Worm (Caenorhabditis elegans) whole organism, L4 larva: ENCODE data around the gene fbxl-1.

Experiments
- F26F4.8 ChIP-seq: fragments of 200-800 bp; sonication (Bioruptor generic); conservative IDR thresholded peaks from 2 replicates; pipeline ENCODE4 v1.3.6; 2022; ENCODE audit warnings: missing genetic modification characterization, missing compliant biosample characterization
- T20F7.1 ChIP-seq: fragments of 200-800 bp; sonication (Bioruptor generic); optimal IDR thresholded peaks from 2 replicates; lab custom pipeline; 2018; ENCODE audit warnings: mild to moderate bottlenecking, missing genetic modification characterization, missing compliant biosample characterization
- aha-1 ChIP-seq: fragments of 150-350 bp; peaks from one replicate; lab custom pipeline; 2014; ENCODE audit warnings: missing biosample characterization, missing genetic modification characterization
- aly-2 ChIP-seq: sonication (generic microtip); optimal IDR thresholded peaks from 2 replicates; lab custom pipeline; 2018; ENCODE audit warnings: missing biosample characterization, missing genetic modification characterization
- arid-1 ChIP-seq: fragments of 200-800 bp; sonication (Bioruptor generic); conservative IDR thresholded peaks from 2 replicates; pipeline ENCODE4 v1.3.6; 2022; ENCODE audit warnings: missing genetic modification reagents, missing genetic modification characterization, missing compliant biosample characterization
- ceh-62 ChIP-seq: sonication (generic microtip); optimal IDR thresholded peaks from 2 replicates; lab custom pipeline; 2017; ENCODE audit warnings: missing biosample characterization, missing genetic modification characterization
- daf-12 ChIP-seq: fragments of 150-350 bp; optimal IDR thresholded peaks from 2 replicates; lab custom pipeline; 2014; ENCODE audit warnings: missing biosample characterization, missing genetic modification reagents, missing genetic modification characterization
- dmd-8 ChIP-seq: fragments of 200-800 bp; sonication (Bioruptor generic); IDR thresholded peaks from 2 replicates; pipeline ENCODE4 v1.3.6; 2022; ENCODE audit warnings: missing genetic modification characterization, missing compliant biosample characterization
- dmd-9 ChIP-seq: fragments of 200-800 bp; sonication (Bioruptor generic); IDR thresholded peaks from 2 replicates; pipeline ENCODE4 v1.3.6; 2022; ENCODE audit warnings: missing genetic modification reagents, missing genetic modification characterization, missing compliant biosample characterization
- dpl-1 ChIP-seq: fragments of 150-350 bp; optimal IDR thresholded peaks from 2 replicates; lab custom pipeline; 2014; ENCODE audit warnings: missing biosample characterization, missing genetic modification reagents, missing genetic modification characterization
- dve-1 ChIP-seq: sonication (generic microtip); optimal IDR thresholded peaks from 2 replicates; lab custom pipeline; 2017; ENCODE audit warnings: antibody characterized with exemption, mild to moderate bottlenecking, missing genetic modification characterization, missing compliant biosample characterization; ENCODE audit not compliant: insufficient read depth
- fkh-10 ChIP-seq: fragments of 150-350 bp; optimal IDR thresholded peaks from 2 replicates; lab custom pipeline; 2014; ENCODE audit warnings: missing biosample characterization, missing genetic modification reagents, missing genetic modification characterization
- gei-8 ChIP-seq: fragments of 200-800 bp; sonication (Bioruptor generic); optimal IDR thresholded peaks from 2 replicates; lab custom pipeline; 2018; ENCODE audit warnings: mild to moderate bottlenecking, missing genetic modification characterization, missing compliant biosample characterization
- hmg-1.1 ChIP-seq: fragments of 200-800 bp; sonication (Bioruptor generic); IDR thresholded peaks from 2 replicates; pipeline ENCODE4 v1.3.6; 2022; ENCODE audit warnings: missing genetic modification reagents, missing genetic modification characterization, missing compliant biosample characterization
- lin-15B ChIP-seq: fragments of 150-350 bp; sonication (generic microtip); optimal IDR thresholded peaks from 3 replicates; lab custom pipeline; 2014; ENCODE audit warnings: missing biosample characterization, missing genetic modification characterization
- lir-3 ChIP-seq: sonication (generic microtip); optimal IDR thresholded peaks from 2 replicates; lab custom pipeline; 2016; ENCODE audit warnings: mild to moderate bottlenecking, missing genetic modification characterization, missing compliant biosample characterization
- madf-5 ChIP-seq, 2 experiments: fragments of 200-800 bp; sonication (Bioruptor generic); IDR thresholded peaks; 2 replicates each; pipeline ENCODE4 v1.3.6; 2022; ENCODE audit warnings: missing compliant biosample characterization in 2 of 2, missing genetic modification characterization in 2 of 2
- madf-9 ChIP-seq: fragments of 200-800 bp; sonication (Bioruptor generic); conservative IDR thresholded peaks from 2 replicates; pipeline ENCODE4 v1.3.6; 2022; ENCODE audit warnings: missing genetic modification reagents, missing genetic modification characterization, missing compliant biosample characterization
- mep-1 ChIP-seq: fragments of 150-350 bp; sonication (generic microtip); optimal IDR thresholded peaks from 3 replicates; lab custom pipeline; 2014; ENCODE audit warnings: missing biosample characterization, missing genetic modification characterization
- mxl-2 ChIP-seq: fragments of 200-800 bp; sonication (Bioruptor generic); conservative IDR thresholded peaks from 2 replicates; pipeline ENCODE4 v1.3.6; 2022; ENCODE audit warnings: missing genetic modification reagents, missing genetic modification characterization, missing compliant biosample characterization
- nhr-237 ChIP-seq: sonication (generic microtip); optimal IDR thresholded peaks from 2 replicates; lab custom pipeline; 2017; ENCODE audit warnings: missing biosample characterization, missing genetic modification characterization
- nhr-42 ChIP-seq: fragments of 200-800 bp; sonication (Bioruptor generic); IDR thresholded peaks from 2 replicates; pipeline ENCODE4 v1.3.6; 2022; ENCODE audit warnings: missing genetic modification characterization, missing compliant biosample characterization
- nhr-6 ChIP-seq: fragments of 150-350 bp; optimal IDR thresholded peaks from 2 replicates; lab custom pipeline; 2014; ENCODE audit warnings: missing biosample characterization, missing genetic modification characterization
- nhr-76 ChIP-seq: fragments of 150-350 bp; optimal IDR thresholded peaks from 2 replicates; lab custom pipeline; 2014; ENCODE audit warnings: missing biosample characterization, missing genetic modification characterization
- php-3 ChIP-seq: fragments of 200-800 bp; sonication (Bioruptor generic); IDR thresholded peaks from 2 replicates; pipeline ENCODE4 v1.3.6; 2022; ENCODE audit warnings: missing genetic modification reagents, missing genetic modification characterization, missing compliant biosample characterization
- saeg-2 ChIP-seq: fragments of 200-800 bp; sonication (Bioruptor generic); IDR thresholded peaks from 2 replicates; pipeline ENCODE4 v1.3.6; 2022; ENCODE audit warnings: missing genetic modification reagents, missing genetic modification characterization, missing compliant biosample characterization
- snpc-1.2 ChIP-seq: fragments of 200-800 bp; sonication (Bioruptor generic); IDR thresholded peaks from 2 replicates; pipeline ENCODE4 v1.3.6; 2022; ENCODE audit warnings: missing genetic modification reagents, missing genetic modification characterization, missing compliant biosample characterization
- snpc-4 ChIP-seq: fragments of 150-350 bp; optimal IDR thresholded peaks from 2 replicates; lab custom pipeline; 2014; ENCODE audit warnings: missing biosample characterization, missing genetic modification characterization
- spr-3 ChIP-seq: fragments of 200-800 bp; sonication (Bioruptor generic); optimal IDR thresholded peaks from 2 replicates; lab custom pipeline; 2018; ENCODE audit warnings: mild to moderate bottlenecking, missing genetic modification characterization, missing compliant biosample characterization
- tra-1 ChIP-seq: fragments of 200-800 bp; sonication (Bioruptor generic); IDR thresholded peaks from 2 replicates; pipeline ENCODE4 v1.3.6; 2022; ENCODE audit warnings: missing genetic modification reagents, missing genetic modification characterization, missing compliant biosample characterization
- unc-62 ChIP-seq, 3 experiments: fragments of 150-350 bp in 1 of 3; sonication (generic microtip); optimal IDR thresholded peaks in 2 of 3; peaks in 1 of 3; 1 replicate in 1 of 3; 2 replicates in 2 of 3; lab custom pipeline; 2014 to 2017; ENCODE audit warnings: missing biosample characterization in 3 of 3, missing genetic modification characterization in 3 of 3, missing genetic modification reagents in 3 of 3, missing genotype in 1 of 3
- zfp-3 ChIP-seq: fragments of 200-800 bp; sonication (Bioruptor generic); conservative IDR thresholded peaks from 2 replicates; pipeline ENCODE4 v1.3.6; 2022; ENCODE audit warnings: missing genetic modification reagents, missing genetic modification characterization, missing compliant biosample characterization

Gene fbxl-1

DNA sequence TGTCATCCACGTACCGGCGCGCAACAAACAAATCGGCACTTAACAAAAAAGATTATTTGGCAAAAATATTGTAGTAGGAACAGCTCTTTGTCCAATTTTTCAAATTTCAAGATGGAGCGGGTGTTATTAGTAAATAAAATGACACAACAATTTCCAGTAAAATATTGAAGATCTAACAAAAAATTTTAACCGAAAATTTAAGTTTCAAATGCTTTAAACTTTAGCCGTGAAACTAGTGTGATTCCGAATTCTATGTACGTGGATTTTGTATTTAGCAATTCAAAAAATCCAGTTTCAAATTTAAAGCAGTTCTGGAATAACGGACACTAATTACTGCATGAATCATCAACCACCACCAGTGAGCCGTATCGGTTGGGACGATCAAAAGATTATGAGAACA is 24.9 kb upstream of the fbxl-1 start, which contains the start of gene snb-5:
Gene snb-5 (plus strand): TSS at position 301 of the 400 bp plus-strand sequence.
- TF ChIP-seq aly-2 (tag; lab: Kevin White, UChicago) (no peak), madf-5 (GFP tag; IDR thresholded peaks at IDR 0.05; lab: Robert Waterston, UW) (no peak), dpl-1 (GFP tag; lab: Kevin White, UChicago) (no peak), arid-1 (GFP tag; lab: Robert Waterston, UW) (no peak), fkh-10 (GFP tag; lab: Kevin White, UChicago) (no peak), hmg-1.1 (GFP tag; lab: Robert Waterston, UW) (no peak), gei-8 (GFP tag; lab: Kevin White, UChicago) (no peak), dmd-8 (GFP tag; lab: Robert Waterston, UW) (no peak), daf-12 (tag; lab: Kevin White, UChicago) (no peak), T20F7.1 (no peak), madf-9 (GFP tag; lab: Robert Waterston, UW) (no peak), nhr-76 (tag; lab: Kevin White, UChicago) (no peak), mxl-2 (GFP tag; lab: Robert Waterston, UW) (no peak), ceh-62 (tag; lab: Kevin White, UChicago) (no peak), saeg-2 (no peak), spr-3 (GFP tag; lab: Kevin White, UChicago) (no peak)

DNA sequence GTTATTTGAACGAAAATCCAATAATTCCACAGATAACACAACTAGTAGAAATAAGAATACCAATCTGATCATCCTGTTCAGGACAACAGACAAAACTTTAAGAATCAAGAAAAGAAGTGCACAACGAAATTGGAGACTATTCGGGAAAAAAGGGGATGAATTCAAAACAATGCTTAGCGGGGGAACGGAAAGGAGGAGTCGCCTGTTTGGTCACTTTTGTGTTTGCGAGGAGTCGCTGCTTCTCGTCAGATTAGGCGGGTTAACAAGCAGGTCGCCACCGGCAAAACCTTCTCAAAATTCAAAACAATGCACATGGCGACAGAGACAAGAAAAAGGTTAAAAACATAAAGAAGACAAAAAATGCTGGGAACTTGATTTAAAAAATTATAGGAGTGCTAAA is 17.9 kb upstream of the fbxl-1 start, which contains the start of gene C30A5.10:
Gene C30A5.10 (minus strand): TSS at position 101 of the 400 bp plus-strand sequence.
- TF ChIP-seq unc-62 (GFP tag; optimal IDR thresholded peaks at IDR 0.05 in 1 of 2; lab: Kevin White, UChicago) (peak in 1 of 2 experiments; percentile 16), unc-62 (tag; optimal IDR thresholded peaks at IDR 0.05; lab: Kevin White, UChicago) (no peak), nhr-6 (tag; lab: Kevin White, UChicago) (no peak)

DNA sequence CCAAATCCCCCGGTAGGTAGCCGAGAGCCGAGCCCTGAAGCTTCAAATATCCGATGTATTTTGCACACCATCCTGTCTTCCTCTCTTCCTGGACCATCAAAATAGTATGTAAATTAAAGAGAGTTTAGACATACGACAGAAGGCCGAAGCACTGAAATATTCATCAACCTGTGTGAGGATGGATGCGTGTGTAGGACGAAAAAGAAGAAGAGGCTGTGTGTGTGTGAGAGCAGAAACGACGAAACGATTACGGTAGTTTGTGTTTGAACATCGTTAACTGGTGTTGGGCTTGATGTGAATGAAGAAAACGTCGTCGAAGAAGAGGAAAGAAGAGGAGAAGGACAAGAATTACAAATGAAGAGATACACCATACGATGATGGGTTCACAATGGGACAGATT is 16.1 kb upstream of the fbxl-1 start:
- TF ChIP-seq aha-1 (tag; lab: Kevin White, UChicago) (peak; percentile 29), unc-62 (GFP tag; optimal IDR thresholded peaks at IDR 0.05 in 1 of 2; lab: Kevin White, UChicago) (peak in 1 of 2 experiments; percentile 59), unc-62 (tag; optimal IDR thresholded peaks at IDR 0.05; lab: Kevin White, UChicago) (no peak), dmd-9 (no peak)

DNA sequence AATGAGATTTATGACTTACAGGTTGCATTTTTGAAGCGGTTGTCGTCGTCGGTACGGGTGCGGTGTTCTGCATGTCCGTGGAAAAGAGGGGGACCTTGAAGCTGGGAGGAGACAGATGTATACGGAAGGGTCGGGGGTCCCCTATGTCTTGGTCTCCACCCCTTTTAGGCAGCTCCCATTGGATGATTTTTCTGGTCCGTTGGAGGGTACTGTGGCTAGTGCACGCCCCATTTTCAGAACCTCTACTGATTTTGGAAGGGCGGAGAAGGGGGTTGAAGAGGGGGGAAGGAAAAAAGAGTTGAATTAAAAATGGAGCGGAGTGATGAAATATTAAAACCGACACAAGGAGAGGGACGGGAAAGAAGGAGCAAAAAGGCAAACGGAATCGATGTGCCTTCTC is 11.4 kb upstream of the fbxl-1 start, which contains the start of gene unc-86:
Gene unc-86 (minus strand): TSS at position 113 of the 400 bp plus-strand sequence.
- TF ChIP-seq nhr-237 (tag; lab: Kevin White, UChicago) (no peak), zfp-3 (GFP tag; lab: Robert Waterston, UW) (no peak), aha-1 (tag; lab: Kevin White, UChicago) (peak; percentile 2), nhr-42 (GFP tag; lab: Robert Waterston, UW) (no peak), lin-15B (tag; lab: Kevin White, UChicago) (no peak), nhr-76 (tag; lab: Kevin White, UChicago) (no peak)
- TF ChIP-seq, all 104 proteins: peak for 1

DNA sequence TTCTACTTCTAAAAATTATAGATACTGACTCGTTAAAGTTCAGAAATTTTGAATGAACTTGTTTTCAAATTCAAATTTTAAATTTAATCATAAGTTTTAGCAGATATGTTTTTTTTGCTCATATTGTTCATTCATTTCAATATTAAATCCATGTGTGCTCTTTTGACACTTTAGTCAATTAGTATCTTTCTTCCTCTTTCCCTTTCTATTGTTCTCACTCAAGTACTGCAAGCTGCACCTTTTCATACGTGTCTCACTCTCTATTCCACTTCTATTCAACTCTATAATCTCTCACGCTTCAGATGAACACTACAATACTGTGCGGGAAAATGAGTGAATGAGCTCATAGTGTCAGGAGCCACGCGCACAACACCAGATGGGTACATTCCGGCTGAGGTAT is 9.7 kb upstream of the fbxl-1 start, which contains the start of gene C30A5.16:
Gene C30A5.16 (plus strand): TSS at position 301 of the 400 bp plus-strand sequence.
- TF ChIP-seq mep-1 (tag; lab: Kevin White, UChicago) (no peak), lir-3 (tag; lab: Kevin White, UChicago) (no peak), madf-5 (GFP tag; IDR thresholded peaks at IDR 0.05; lab: Robert Waterston, UW) (no peak), php-3 (GFP tag; lab: Robert Waterston, UW) (no peak)
- TF ChIP-seq, all 104 proteins: peak for 0

DNA sequence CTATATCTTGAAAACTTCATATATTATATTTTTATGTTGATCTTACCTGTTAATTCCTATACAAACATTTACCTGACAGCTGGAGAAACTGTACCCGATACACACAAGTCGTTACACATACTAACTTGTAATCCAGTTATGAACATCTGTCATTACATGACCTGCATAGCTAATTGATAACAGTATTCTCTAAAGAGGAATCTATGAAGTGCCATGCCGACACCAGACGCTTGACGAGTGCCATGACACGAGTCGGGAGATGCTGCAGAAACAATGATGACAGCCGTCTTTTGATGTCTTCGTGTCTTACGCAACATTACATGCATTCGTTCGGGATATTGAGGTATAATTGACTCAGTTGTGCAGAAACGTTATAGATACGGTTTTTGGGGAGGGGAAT is 7.5 kb upstream of the fbxl-1 start:
- TF ChIP-seq snpc-4 (tag; lab: Kevin White, UChicago) (no peak), dve-1 (tag; lab: Kevin White, UChicago) (no peak), tra-1 (no peak), F26F4.8 (GFP tag; lab: Robert Waterston, UW) (no peak), snpc-1.2 (GFP tag; lab: Robert Waterston, UW) (no peak), hmg-1.1 (GFP tag; lab: Robert Waterston, UW) (no peak), mxl-2 (GFP tag; lab: Robert Waterston, UW) (no peak)
